Worm (Caenorhabditis elegans) whole organism, mixed stage, embryonic: ENCODE measurements around the gene spig-9.

Source experiments
- M03D4.4 ChIP-seq: sonication (generic microtip); optimal IDR thresholded peaks from 2 replicates; lab custom pipeline; 2017; ENCODE audit warnings: mild to moderate bottlenecking, missing genetic modification characterization, missing compliant biosample characterization
- bed-3 ChIP-seq: fragments of 200-800 bp; sonication (Bioruptor generic); optimal IDR thresholded peaks from 3 replicates; lab custom pipeline; 2018; ENCODE audit warnings: mild to moderate bottlenecking, missing genetic modification characterization, moderate library complexity, missing compliant biosample characterization
- blmp-1 ChIP-seq: fragments of 150-350 bp; optimal IDR thresholded peaks from 2 replicates; lab custom pipeline; 2014; ENCODE audit warnings: missing biosample characterization, missing genetic modification characterization
- ceh-39 ChIP-seq: fragments of 150-350 bp; optimal IDR thresholded peaks from 2 replicates; lab custom pipeline; 2014; ENCODE audit warnings: missing biosample characterization, missing genetic modification characterization
- ceh-43 ChIP-seq: fragments of 200-800 bp; sonication (Bioruptor generic); optimal IDR thresholded peaks from 2 replicates; lab custom pipeline; 2018; ENCODE audit warnings: mild to moderate bottlenecking, missing genetic modification characterization, moderate library complexity, missing compliant biosample characterization
- ceh-83 ChIP-seq: fragments of 200-800 bp; sonication (Bioruptor generic); optimal IDR thresholded peaks from 2 replicates; lab custom pipeline; 2018; ENCODE audit warnings: mild to moderate bottlenecking, missing genetic modification characterization, missing compliant biosample characterization
- ces-1 ChIP-seq: fragments of 150-350 bp; optimal IDR thresholded peaks from 2 replicates; lab custom pipeline; 2014; ENCODE audit warnings: missing biosample characterization, missing genetic modification reagents, missing genetic modification characterization
- cnd-1 ChIP-seq: fragments of 200-800 bp; sonication (Bioruptor generic); optimal IDR thresholded peaks from 2 replicates; lab custom pipeline; 2018; ENCODE audit warnings: mild to moderate bottlenecking, missing genetic modification characterization, missing compliant biosample characterization
- drap-1 ChIP-seq: fragments of 200-800 bp; sonication (Bioruptor generic); optimal IDR thresholded peaks from 3 replicates; lab custom pipeline; 2018; ENCODE audit warnings: mild to moderate bottlenecking, missing genetic modification characterization, missing compliant biosample characterization
- elt-1 ChIP-seq: sonication (generic microtip); optimal IDR thresholded peaks from 2 replicates; lab custom pipeline; 2017; ENCODE audit warnings: missing genetic modification characterization, mild to moderate bottlenecking, missing compliant biosample characterization, antibody characterized with exemption, moderate library complexity, borderline replicate concordance; ENCODE audit not compliant: insufficient read depth
- elt-3 ChIP-seq: fragments of 150-350 bp; optimal IDR thresholded peaks from 2 replicates; lab custom pipeline; 2014; ENCODE audit warnings: missing biosample characterization, missing genetic modification characterization
- flh-1 ChIP-seq: fragments of 200-800 bp; sonication (Bioruptor generic); optimal IDR thresholded peaks from 2 replicates; lab custom pipeline; 2018; ENCODE audit warnings: mild to moderate bottlenecking, missing genetic modification characterization, moderate library complexity, missing compliant biosample characterization
- ham-2 ChIP-seq: fragments of 200-800 bp; sonication (Bioruptor generic); optimal IDR thresholded peaks from 2 replicates; lab custom pipeline; 2018; ENCODE audit warnings: mild to moderate bottlenecking, missing genetic modification characterization, missing compliant biosample characterization
- hlh-1 ChIP-seq: fragments of 150-350 bp; optimal IDR thresholded peaks from 2 replicates; lab custom pipeline; 2014; ENCODE audit warnings: missing biosample characterization, missing genetic modification reagents, missing genetic modification characterization
- lin-13 ChIP-seq: fragments of 150-350 bp; optimal IDR thresholded peaks from 2 replicates; lab custom pipeline; 2014; ENCODE audit warnings: missing biosample characterization, missing genetic modification characterization
- lin-32 ChIP-seq: fragments of 200-800 bp; sonication (Bioruptor generic); optimal IDR thresholded peaks from 2 replicates; lab custom pipeline; 2018; ENCODE audit warnings: mild to moderate bottlenecking, missing genetic modification characterization, missing compliant biosample characterization
- lsy-2 ChIP-seq: fragments of 150-350 bp; optimal IDR thresholded peaks from 2 replicates; lab custom pipeline; 2014; ENCODE audit warnings: missing biosample characterization, missing genetic modification characterization
- mab-5 ChIP-seq: fragments of 150-350 bp; optimal IDR thresholded peaks from 2 replicates; lab custom pipeline; 2014; ENCODE audit warnings: missing biosample characterization, missing genetic modification characterization
- mep-1 ChIP-seq: fragments of 150-350 bp; optimal IDR thresholded peaks from 2 replicates; lab custom pipeline; 2017; ENCODE audit warnings: missing biosample characterization, missing genetic modification reagents, missing genetic modification characterization, inconsistent platforms
- mls-2 ChIP-seq: sonication (generic microtip); optimal IDR thresholded peaks from 2 replicates; lab custom pipeline; 2016; ENCODE audit warnings: mild to moderate bottlenecking, missing genetic modification characterization, moderate library complexity, missing compliant biosample characterization
- nhr-12 ChIP-seq: fragments of 150-350 bp; optimal IDR thresholded peaks from 2 replicates; lab custom pipeline; 2014; ENCODE audit warnings: missing biosample characterization, missing genetic modification characterization
- nhr-2 ChIP-seq: fragments of 150-350 bp; optimal IDR thresholded peaks from 2 replicates; lab custom pipeline; 2014; ENCODE audit warnings: missing biosample characterization, missing genetic modification characterization
- nhr-237 ChIP-seq: fragments of 150-350 bp; optimal IDR thresholded peaks from 2 replicates; lab custom pipeline; 2014; ENCODE audit warnings: missing biosample characterization, missing genetic modification characterization
- nhr-28 ChIP-seq: fragments of 150-350 bp; optimal IDR thresholded peaks from 2 replicates; lab custom pipeline; 2014; ENCODE audit warnings: missing biosample characterization, missing genetic modification characterization
- nhr-76 ChIP-seq: sonication (generic microtip); optimal IDR thresholded peaks from 2 replicates; lab custom pipeline; 2017; ENCODE audit warnings: missing biosample characterization, missing genetic modification characterization
- pha-4 ChIP-seq: fragments of 150-350 bp; optimal IDR thresholded peaks from 2 replicates; lab custom pipeline; 2018; ENCODE audit warnings: missing biosample characterization, missing genetic modification reagents, missing genetic modification characterization
- sem-2 ChIP-seq: fragments of 200-800 bp; sonication (Bioruptor generic); optimal IDR thresholded peaks from 2 replicates; lab custom pipeline; 2018; ENCODE audit warnings: mild to moderate bottlenecking, missing genetic modification characterization, missing compliant biosample characterization
- snpc-4 ChIP-seq: fragments of 150-350 bp; optimal IDR thresholded peaks from 2 replicates; lab custom pipeline; 2014; ENCODE audit warnings: missing biosample characterization, missing genetic modification characterization
- tbx-8 ChIP-seq: fragments of 200-800 bp; sonication (Bioruptor generic); optimal IDR thresholded peaks from 2 replicates; lab custom pipeline; 2018; ENCODE audit warnings: mild to moderate bottlenecking, missing genetic modification characterization, moderate library complexity, missing compliant biosample characterization
- unc-120 ChIP-seq: sonication (generic microtip); optimal IDR thresholded peaks from 2 replicates; lab custom pipeline; 2017; ENCODE audit warnings: missing genetic modification characterization, missing compliant biosample characterization; ENCODE audit not compliant: poor library complexity, severe bottlenecking
- unc-39 ChIP-seq: fragments of 150-350 bp; optimal IDR thresholded peaks from 2 replicates; lab custom pipeline; 2014; ENCODE audit warnings: missing biosample characterization, missing genetic modification characterization
- unc-62 ChIP-seq: fragments of 150-350 bp; optimal IDR thresholded peaks from 2 replicates; lab custom pipeline; 2014; ENCODE audit warnings: missing biosample characterization, missing genetic modification reagents, missing genetic modification characterization
- zip-8 ChIP-seq: fragments of 150-350 bp; optimal IDR thresholded peaks from 2 replicates; lab custom pipeline; 2014; ENCODE audit warnings: missing biosample characterization, missing genetic modification characterization
- ztf-11 ChIP-seq: fragments of 150-350 bp; optimal IDR thresholded peaks from 2 replicates; lab custom pipeline; 2014; ENCODE audit warnings: missing biosample characterization, missing genetic modification characterization

spig-9 gene

ce11 chrV:13591504-13592174 lies 20.0 kb downstream of the spig-9 start, which contains the start of gene tbcb-1:
tbcb-1 (plus strand) TSS chrV:13592124.
- TF ChIP-seq lin-32 (GFP tag; lab: Kevin White, UChicago) (no peak), nhr-76 (tag; lab: Kevin White, UChicago) (no peak), mls-2 (no peak), ceh-43 (no peak), M03D4.4 (tag; lab: Kevin White, UChicago) (no peak), nhr-2 (tag; lab: Kevin White, UChicago) (no peak), elt-1 (tag; lab: Kevin White, UChicago) (no peak), mab-5 (no peak), cnd-1 (tag; lab: Kevin White, UChicago) (no peak), ztf-11 (tag; lab: Kevin White, UChicago) (no peak), elt-3 (tag; lab: Kevin White, UChicago) (no peak), nhr-237 (tag; lab: Kevin White, UChicago) (no peak)

ce11 chrV:13589494-13590176 lies 22.0 kb downstream of the spig-9 start, which contains the start of the genes F53F4.2 and F53F4.18:
F53F4.2 (minus strand) TSS chrV:13589594.
F53F4.18 (plus strand) TSS chrV:13590126.
- TF ChIP-seq sem-2 = no peak
- no peak for TF ChIP-seq lsy-2 (tag; lab: Kevin White, UChicago)
- no peak for TF ChIP-seq ces-1 (GFP tag; lab: Kevin White, UChicago)
- no peak for TF ChIP-seq zip-8 (tag; lab: Kevin White, UChicago)
- no peak for TF ChIP-seq blmp-1 (tag; lab: Kevin White, UChicago)
- TF ChIP-seq cnd-1 (tag; lab: Kevin White, UChicago) = no peak
- no peak for TF ChIP-seq nhr-28
- no peak for TF ChIP-seq ceh-43

ce11 chrV:13587902-13588301 lies 23.8 kb downstream of the spig-9 start, which contains the start of gene F53F4.17:
F53F4.17 (plus strand) TSS chrV:13588202.
- TF ChIP-seq lin-32 (GFP tag; lab: Kevin White, UChicago) = no peak
- no peak for TF ChIP-seq hlh-1 (tag; lab: Kevin White, UChicago)
- TF ChIP-seq zip-8 (tag; lab: Kevin White, UChicago) = no peak
- TF ChIP-seq cnd-1 (tag; lab: Kevin White, UChicago) = no peak
- TF ChIP-seq tbx-8 (GFP tag; lab: Kevin White, UChicago) = no peak
- TF ChIP-seq blmp-1 (tag; lab: Kevin White, UChicago) = no peak
- TF ChIP-seq pha-4 (tag; lab: Kevin White, UChicago) = no peak
- no peak for TF ChIP-seq unc-39 (tag; lab: Kevin White, UChicago)
- TF ChIP-seq drap-1 (GFP tag; lab: Kevin White, UChicago) = no peak
- no peak for TF ChIP-seq ceh-43
- TF ChIP-seq bed-3 = no peak

ce11 chrV:13584484-13584883 lies 27.2 kb downstream of the spig-9 start, which contains the start of gene F53F4.1:
F53F4.1 (plus strand) TSS chrV:13584784.
- TF ChIP-seq M03D4.4 (tag; lab: Kevin White, UChicago) = no peak
- no peak for TF ChIP-seq elt-1 (tag; lab: Kevin White, UChicago)
- TF ChIP-seq mep-1 (tag; lab: Kevin White, UChicago) = no peak
- TF ChIP-seq bed-3 = no peak
- no peak for TF ChIP-seq lin-32 (GFP tag; lab: Kevin White, UChicago)
- TF ChIP-seq drap-1 (GFP tag; lab: Kevin White, UChicago) = no peak
- TF ChIP-seq cnd-1 (tag; lab: Kevin White, UChicago) = no peak
- TF ChIP-seq ces-1 (GFP tag; lab: Kevin White, UChicago) = no peak
- no peak for TF ChIP-seq ham-2 (GFP tag; lab: Kevin White, UChicago)
- TF ChIP-seq lsy-2 (tag; lab: Kevin White, UChicago) = no peak
- TF ChIP-seq ceh-39 (tag; lab: Kevin White, UChicago) = no peak
- TF ChIP-seq unc-120 = no peak
- no peak for TF ChIP-seq unc-62

- TF ChIP-seq nhr-237 (tag; lab: Kevin White, UChicago) (no peak), ceh-83 (GFP tag; lab: Kevin White, UChicago) (no peak), sem-2 (no peak), flh-1 (GFP tag; lab: Kevin White, UChicago) (no peak), cnd-1 (tag; lab: Kevin White, UChicago) (no peak), blmp-1 (tag; lab: Kevin White, UChicago) (no peak), nhr-28 (no peak), zip-8 (tag; lab: Kevin White, UChicago) (no peak), unc-120 (no peak), mab-5 (no peak), elt-3 (tag; lab: Kevin White, UChicago) (no peak), nhr-12 (tag; lab: Kevin White, UChicago) (no peak), elt-1 (tag; lab: Kevin White, UChicago) (no peak), lin-13 (tag; lab: Kevin White, UChicago) (no peak), ceh-39 (tag; lab: Kevin White, UChicago) (no peak), snpc-4 (tag; lab: Kevin White, UChicago) (no peak), pha-4 (tag; lab: Kevin White, UChicago) (no peak), ham-2 (GFP tag; lab: Kevin White, UChicago) (no peak), ztf-11 (tag; lab: Kevin White, UChicago) (no peak), nhr-76 (tag; lab: Kevin White, UChicago) (no peak)
Measured at ce11 chrV:13580696-13581095, 31.0 kb downstream of the spig-9 start, which contains the start of gene C50B8.5. C50B8.5 (plus strand) TSS chrV:13580968.
